Worm (Caenorhabditis elegans) whole organism, L3 larva: ENCODE data around the gene ucr-2.2.

Experiments
- ceh-82 ChIP-seq: fragments of 150-350 bp; optimal IDR thresholded peaks from 2 replicates; lab custom pipeline; 2014; ENCODE audit warnings: missing biosample characterization, missing genetic modification characterization
- fkh-2 ChIP-seq: fragments of 150-350 bp; optimal IDR thresholded peaks from 2 replicates; lab custom pipeline; 2014; ENCODE audit warnings: missing biosample characterization, missing genetic modification reagents, missing genetic modification characterization
- mdl-1 ChIP-seq: fragments of 150-350 bp; optimal IDR thresholded peaks from 2 replicates; lab custom pipeline; 2014; ENCODE audit warnings: missing biosample characterization, missing genetic modification characterization
- nfya-1 ChIP-seq: sonication (generic microtip); optimal IDR thresholded peaks from 2 replicates; lab custom pipeline; 2017; ENCODE audit warnings: missing genetic modification characterization, mild to moderate bottlenecking, missing compliant biosample characterization, antibody characterized with exemption, moderate library complexity; ENCODE audit not compliant: insufficient read depth
- nhr-11 ChIP-seq: fragments of 150-350 bp; optimal IDR thresholded peaks from 2 replicates; lab custom pipeline; 2014; ENCODE audit warnings: missing biosample characterization, missing genetic modification characterization
- nhr-28 ChIP-seq: fragments of 150-350 bp; optimal IDR thresholded peaks from 2 replicates; lab custom pipeline; 2014; ENCODE audit warnings: missing biosample characterization, missing genetic modification characterization
- nhr-76 ChIP-seq: fragments of 150-350 bp; sonication (generic microtip); optimal IDR thresholded peaks from 5 replicates; lab custom pipeline; 2014; ENCODE audit warnings: missing biosample characterization, missing genetic modification characterization
- tbx-2 ChIP-seq: sonication (generic microtip); optimal IDR thresholded peaks from 2 replicates; lab custom pipeline; 2016; ENCODE audit warnings: mild to moderate bottlenecking, missing genetic modification characterization, missing compliant biosample characterization
- unc-39 ChIP-seq: sonication (generic microtip); optimal IDR thresholded peaks from 4 replicates; lab custom pipeline; 2017; ENCODE audit warnings: missing biosample characterization, missing genetic modification characterization
- zag-1 ChIP-seq: fragments of 150-350 bp; optimal IDR thresholded peaks from 2 replicates; lab custom pipeline; 2014; ENCODE audit warnings: missing biosample characterization, missing genetic modification characterization

ce11 chrX:15200720-15201119 is 27.0 kb downstream of the ucr-2.2 start:
- TF ChIP-seq fkh-2 (tag; lab: Kevin White, UChicago) (no peak), nhr-76 (no peak), nhr-11 (tag; lab: Kevin White, UChicago) (no peak), tbx-2 (tag; lab: Kevin White, UChicago) (peak; percentile 73), mdl-1 (no peak), nhr-28 (tag; lab: Kevin White, UChicago) (peak; percentile 13), ceh-82 (tag; lab: Kevin White, UChicago) (peak; percentile 35), zag-1 (no peak), unc-39 (no peak), nfya-1 (tag; lab: Kevin White, UChicago) (peak; percentile 51)
